Fruit fly (Drosophila melanogaster): ENCODE measurements around the gene Pgant4.

Pgant4 gene

DNA sequence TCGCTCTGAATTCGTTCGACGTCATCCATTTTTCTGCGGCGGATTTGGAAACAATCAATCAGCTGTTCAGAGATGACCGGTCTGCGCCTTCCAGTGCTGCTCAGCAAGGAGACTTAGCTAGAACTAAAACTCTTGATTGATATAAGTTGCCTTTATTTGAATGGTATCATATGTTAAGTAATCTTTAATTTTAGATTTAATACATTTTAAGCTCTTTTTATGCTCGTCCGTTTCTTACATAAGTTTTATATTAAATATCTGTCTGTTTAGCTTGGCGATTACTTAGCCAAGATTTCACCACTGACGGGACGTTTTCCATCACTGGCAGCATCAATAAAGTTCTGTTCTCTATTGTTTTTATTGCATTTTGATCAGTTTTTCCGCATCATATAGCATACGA lies 15.4 kb upstream of the Pgant4 start, which contains the start of the genes Cog3 and Sec5 (continued):
- TF ChIP-seq lola (GFP tag; optimal IDR thresholded peaks at IDR 0.05) (peak in 1 of 3 experiments; percentile 59), CG11504 (tag; optimal IDR thresholded peaks at IDR 0.05) (no peak), CG12769 (tag; optimal IDR thresholded peaks at IDR 0.05) (no peak), CG2678 (tag; optimal IDR thresholded peaks at IDR 0.05) (no peak), CG12659 (GFP tag; optimal IDR thresholded peaks at IDR 0.05) (peak; percentile 65), CG13424 (tag; optimal IDR thresholded peaks at IDR 0.05) (peak; percentile 74), Deaf1 (tag; optimal IDR thresholded peaks at IDR 0.05) (no peak), CG6654 (GFP tag; optimal IDR thresholded peaks at IDR 0.05) (no peak), CG5180 (GFP tag; optimal IDR thresholded peaks at IDR 0.05) (no peak), esg (GFP tag; conservative IDR thresholded peaks at IDR 0.05) (peak; percentile 27; the same call in 1 of the 2 replicates), NfI (GFP tag; optimal IDR thresholded peaks at IDR 0.05) (peak; percentile 78), CG14014 (GFP tag; IDR thresholded peaks at IDR 0.05) (peak; percentile 47; the same call in 1 of the 2 replicates), ken (GFP tag; IDR thresholded peaks at IDR 0.05) (no peak), Pdp1 (GFP tag; optimal IDR thresholded peaks at IDR 0.05) (peak; percentile 22 to 71), shn (GFP tag; optimal IDR thresholded peaks at IDR 0.05) (peak; percentile 45), insv (GFP tag; optimal IDR thresholded peaks at IDR 0.05) (peak in 1 of 2 experiments; percentile 28), slbo (GFP tag; IDR thresholded peaks at IDR 0.05) (peak; percentile 78), CG2712 (tag; optimal IDR thresholded peaks at IDR 0.05) (peak; percentile 81), gfzf (GFP tag; optimal IDR thresholded peaks at IDR 0.05) (no peak), CG12104 (GFP tag; optimal IDR thresholded peaks at IDR 0.05) (peak; percentile 58), sima (GFP tag; optimal IDR thresholded peaks at IDR 0.05) (no peak), CG14050 (GFP tag; IDR thresholded peaks at IDR 0.05) (peak; percentile 17; the same call in 1 of the 3 replicates), Bdp1 (GFP tag; optimal IDR thresholded peaks at IDR 0.05) (peak; percentile 67), CG31388 (GFP tag; optimal IDR thresholded peaks at IDR 0.05) (no peak), CG2875 (GFP tag; optimal IDR thresholded peaks at IDR 0.05) (no peak), ato (GFP tag; IDR thresholded peaks at IDR 0.05; ENCODE audit: partially characterized antibody) (no peak), CG8765 (GFP tag; IDR thresholded peaks at IDR 0.05) (no peak), rib (GFP tag; IDR thresholded peaks at IDR 0.05) (peak; percentile 60), Tbp (GFP tag; optimal IDR thresholded peaks at IDR 0.05) (peak; percentile 81), Dip2 (GFP tag; IDR thresholded peaks at IDR 0.05) (no peak), chif (GFP tag; optimal IDR thresholded peaks at IDR 0.05) (peak; percentile 47 to 52), CG4360 (GFP tag; IDR thresholded peaks at IDR 0.05) (no peak), ap (GFP tag; IDR thresholded peaks at IDR 0.05) (no peak), slp2 (GFP tag; optimal IDR thresholded peaks at IDR 0.05) (peak; percentile 6), D19A (tag; optimal IDR thresholded peaks at IDR 0.05) (no peak), Oli (tag; optimal IDR thresholded peaks at IDR 0.05) (no peak), Side (GFP tag; optimal IDR thresholded peaks at IDR 0.05) (no peak), Hsf (GFP tag; optimal IDR thresholded peaks at IDR 0.05) (peak; percentile 19), CG9876 (GFP tag; optimal IDR thresholded peaks at IDR 0.05) (no peak), CG10431 (GFP tag; optimal IDR thresholded peaks at IDR 0.05) (no peak), CG11093 (GFP tag; IDR thresholded peaks at IDR 0.05) (peak; percentile 47; the same call in 1 of the 3 replicates), CG17829 (tag; optimal IDR thresholded peaks at IDR 0.05) (peak; percentile 76), E2f2 (GFP tag; IDR thresholded peaks at IDR 0.05) (peak; percentile 17; the same call in 1 of the 2 replicates), CG9727 (GFP tag; optimal IDR thresholded peaks at IDR 0.05) (peak; percentile 51), fru (optimal IDR thresholded peaks at IDR 0.05) (no peak), Hr3 (GFP tag; optimal IDR thresholded peaks at IDR 0.05) (peak; percentile 69), tx (GFP tag; optimal IDR thresholded peaks at IDR 0.05) (no peak), onecut (GFP tag; IDR thresholded peaks at IDR 0.05) (no peak; the same call in 1 of the 2 replicates), Taf1 (GFP tag; IDR thresholded peaks at IDR 0.05) (peak; percentile 33; the same call in 1 of the 2 replicates), corto (GFP tag; optimal IDR thresholded peaks at IDR 0.05) (no peak), cas (GFP tag; IDR thresholded peaks at IDR 0.05) (no peak)
